Worm (Caenorhabditis elegans) whole organism, L2 larva: ENCODE data around the gene AC3.12.

Experiments used
- R02D3.7 ChIP-seq: fragments of 150-350 bp; optimal IDR thresholded peaks from 2 replicates; lab custom pipeline; 2014; ENCODE audit warnings: missing biosample characterization, missing genetic modification characterization
- Y55F3AM.14 ChIP-seq: fragments of 200-800 bp; sonication (Bioruptor generic); optimal IDR thresholded peaks from 2 replicates; lab custom pipeline; 2018; ENCODE audit warnings: mild to moderate bottlenecking, missing genetic modification characterization, missing compliant biosample characterization
- ama-1 ChIP-seq: fragments of 150-350 bp; optimal IDR thresholded peaks from 2 replicates; lab custom pipeline; 2018; ENCODE audit warnings: inconsistent platforms
- ceh-82 ChIP-seq: fragments of 150-350 bp; optimal IDR thresholded peaks from 2 replicates; lab custom pipeline; 2014; ENCODE audit warnings: missing biosample characterization, missing genetic modification characterization
- crh-2 ChIP-seq: sonication (generic microtip); optimal IDR thresholded peaks from 2 replicates; lab custom pipeline; 2017; ENCODE audit warnings: missing biosample characterization, missing genetic modification characterization
- dmd-4 ChIP-seq: sonication (generic microtip); optimal IDR thresholded peaks from 2 replicates; lab custom pipeline; 2017; ENCODE audit warnings: missing biosample characterization, missing genetic modification characterization
- elt-3 ChIP-seq: sonication (generic microtip); optimal IDR thresholded peaks from 2 replicates; lab custom pipeline; 2017; ENCODE audit warnings: missing biosample characterization, missing genetic modification characterization
- mbf-1 ChIP-seq: sonication (generic microtip); optimal IDR thresholded peaks from 2 replicates; lab custom pipeline; 2017; ENCODE audit warnings: missing biosample characterization, missing genetic modification characterization
- nhr-11 ChIP-seq: fragments of 150-350 bp; optimal IDR thresholded peaks from 2 replicates; lab custom pipeline; 2014; ENCODE audit warnings: missing biosample characterization, missing genetic modification characterization
- nhr-77 ChIP-seq: fragments of 150-350 bp; optimal IDR thresholded peaks from 2 replicates; lab custom pipeline; 2014; ENCODE audit warnings: missing biosample characterization, missing genetic modification characterization
- skn-1 ChIP-seq: sonication (generic microtip); optimal IDR thresholded peaks from 2 replicates; lab custom pipeline; 2017; ENCODE audit warnings: missing biosample characterization, missing genetic modification characterization
- unc-39 ChIP-seq: fragments of 150-350 bp; optimal IDR thresholded peaks from 2 replicates; lab custom pipeline; 2014; ENCODE audit warnings: missing biosample characterization, missing genetic modification characterization

ce11 chrV:10383950-10384349, 4.8 kb upstream of the AC3.12 start, which contains the start of gene spe-10:
- no peak for TF ChIP-seq mbf-1 (tag; lab: Kevin White, UChicago)
- no peak for TF ChIP-seq crh-2 (tag; lab: Kevin White, UChicago)
- TF ChIP-seq elt-3 (tag; lab: Kevin White, UChicago): no peak
- TF ChIP-seq unc-39: no peak
- no peak for TF ChIP-seq skn-1
- TF ChIP-seq nhr-11 (tag; lab: Kevin White, UChicago): no peak
- TF ChIP-seq ceh-82 (tag; lab: Kevin White, UChicago): no peak
- TF ChIP-seq R02D3.7 (tag; lab: Kevin White, UChicago): no peak
- TF ChIP-seq dmd-4 (tag; lab: Kevin White, UChicago): no peak
- no peak for TF ChIP-seq nhr-77 (tag; lab: Kevin White, UChicago)
- no peak for TF ChIP-seq ama-1 (lab: Kevin White, UChicago)
- no peak for TF ChIP-seq Y55F3AM.14 (GFP tag; lab: Kevin White, UChicago)
